Fruit fly (Drosophila melanogaster) whole organism, embryonic: ENCODE data around the gene CG10376.

ENCODE experiments used
- Antp ChIP-seq: fragments of 200-800 bp; sonication (Bioruptor generic); optimal IDR thresholded peaks from 3 replicates; lab custom pipeline; 2016; ENCODE audit warnings: missing biosample characterization, missing genetic modification characterization
- B-H2 ChIP-seq: fragments of 200-800 bp; sonication (Bioruptor generic); optimal IDR thresholded peaks from 2 replicates; lab custom pipeline; 2018; ENCODE audit warnings: missing biosample characterization, mild to moderate bottlenecking, missing genetic modification characterization
- CG10209 ChIP-seq: fragments of 200-800 bp; sonication (Bioruptor generic); optimal IDR thresholded peaks from 3 replicates; lab custom pipeline; 2017; ENCODE audit warnings: missing biosample characterization, mild to moderate bottlenecking, missing genetic modification characterization, missing genetic modification reagents
- CG10979 ChIP-seq: fragments of 200-800 bp; sonication (Bioruptor generic); optimal IDR thresholded peaks from 2 replicates; lab custom pipeline; 2018; ENCODE audit warnings: missing biosample characterization, mild to moderate bottlenecking, missing genetic modification characterization, moderate library complexity
- CG11456 ChIP-seq: fragments of 200-800 bp; sonication (Bioruptor generic); IDR thresholded peaks from 3 replicates; pipeline ENCODE4 v1.3.6; 2022; ENCODE audit warnings: missing biosample characterization, missing genetic modification characterization
- CG12104 ChIP-seq: fragments of 200-800 bp; sonication (Bioruptor generic); optimal IDR thresholded peaks from 3 replicates; lab custom pipeline; 2016; ENCODE audit warnings: missing biosample characterization, missing genetic modification characterization
- CG13894 ChIP-seq: fragments of 200-800 bp; sonication (Bioruptor generic); optimal IDR thresholded peaks from 3 replicates; lab custom pipeline; 2018; ENCODE audit warnings: missing biosample characterization, mild to moderate bottlenecking, missing genetic modification characterization, moderate library complexity
- CG14667 ChIP-seq: fragments of 200-800 bp; sonication (Bioruptor generic); IDR thresholded peaks from 2 replicates; pipeline ENCODE4 v1.3.6; 2022; ENCODE audit warnings: missing biosample characterization, missing genetic modification characterization
- CG16813 ChIP-seq: fragments of 200-800 bp; sonication (Bioruptor generic); IDR thresholded peaks from 3 replicates; pipeline ENCODE4 v1.3.6; 2022; ENCODE audit warnings: missing biosample characterization, missing genetic modification characterization; ENCODE audit not compliant: partially characterized antibody
- CG17186 ChIP-seq: fragments of 200-800 bp; sonication (Bioruptor generic); optimal IDR thresholded peaks from 3 replicates; lab custom pipeline; 2017; ENCODE audit warnings: missing biosample characterization, missing genetic modification reagents, missing genetic modification characterization
- CG17361 ChIP-seq: fragments of 200-800 bp; sonication (Bioruptor generic); IDR thresholded peaks from 3 replicates; pipeline ENCODE4 v1.3.6; 2022; ENCODE audit warnings: missing biosample characterization, missing genetic modification characterization
- CG18476 ChIP-seq: fragments of 200-800 bp; sonication (Bioruptor generic); optimal IDR thresholded peaks from 2 replicates; lab custom pipeline; 2016; ENCODE audit warnings: missing biosample characterization, mild to moderate bottlenecking, missing genetic modification characterization
- CG31441 ChIP-seq: fragments of 200-800 bp; sonication (Bioruptor generic); IDR thresholded peaks from 2 replicates; pipeline ENCODE4 v1.3.6; 2022; ENCODE audit warnings: missing biosample characterization, missing genetic modification characterization
- CG34422 ChIP-seq: fragments of 200-800 bp; sonication (Bioruptor generic); IDR thresholded peaks from 3 replicates; pipeline ENCODE4 v1.3.6; 2022; ENCODE audit warnings: missing biosample characterization, missing genetic modification characterization
- CG3838 ChIP-seq: fragments of 200-800 bp; sonication (Bioruptor generic); optimal IDR thresholded peaks from 3 replicates; lab custom pipeline; 2016; ENCODE audit warnings: missing biosample characterization, missing genetic modification characterization
- CG42726 ChIP-seq: fragments of 200-800 bp; sonication (Bioruptor generic); IDR thresholded peaks from 2 replicates; pipeline ENCODE4 v1.3.6; 2022; ENCODE audit warnings: missing biosample characterization, missing genetic modification characterization; ENCODE audit not compliant: partially characterized antibody
- CG5180 ChIP-seq: fragments of 200-800 bp; sonication (Bioruptor generic); optimal IDR thresholded peaks from 3 replicates; lab custom pipeline; 2017; ENCODE audit warnings: missing biosample characterization, missing genetic modification characterization, mild to moderate bottlenecking, moderate library complexity, missing genetic modification reagents
- CG6689 ChIP-seq: fragments of 200-800 bp; sonication (Bioruptor generic); IDR thresholded peaks from 2 replicates; pipeline ENCODE4 v1.3.6; 2022; ENCODE audit warnings: missing biosample characterization, missing genetic modification characterization
- CG7372 ChIP-seq: fragments of 200-800 bp; sonication (Bioruptor generic); IDR thresholded peaks from 2 replicates; pipeline ENCODE4 v1.3.6; 2022; ENCODE audit warnings: missing biosample characterization, missing genetic modification characterization
- CG7987 ChIP-seq: fragments of 200-800 bp; sonication (Bioruptor generic); optimal IDR thresholded peaks from 2 replicates; lab custom pipeline; 2018; ENCODE audit warnings: missing biosample characterization, mild to moderate bottlenecking, missing genetic modification characterization, moderate library complexity
- CG8359 ChIP-seq: fragments of 200-800 bp; sonication (Bioruptor generic); optimal IDR thresholded peaks from 2 replicates; lab custom pipeline; 2017; ENCODE audit warnings: missing biosample characterization, mild to moderate bottlenecking, missing genetic modification characterization, borderline replicate concordance
- CG8478 ChIP-seq: fragments of >200 bp; optimal IDR thresholded peaks from 2 replicates; lab custom pipeline; 2018
- CG8765 ChIP-seq: fragments of 200-800 bp; sonication (Bioruptor generic); IDR thresholded peaks from 2 replicates; pipeline ENCODE4 v1.3.6; 2022; ENCODE audit warnings: missing biosample characterization, missing genetic modification characterization
- CG9817 ChIP-seq: fragments of 200-800 bp; sonication (Bioruptor generic); optimal IDR thresholded peaks from 2 replicates; lab custom pipeline; 2018; ENCODE audit warnings: missing biosample characterization, mild to moderate bottlenecking, missing genetic modification characterization, moderate library complexity
- Eip74EF ChIP-seq, 2 experiments: fragments of 200-800 bp in 1 of 2; fragments of >200 bp in 1 of 2; sonication (Bioruptor generic) in 1 of 2; optimal IDR thresholded peaks; 2 replicates each; lab custom pipeline; 2017 to 2019; ENCODE audit warnings: missing biosample characterization in 2 of 2, missing genetic modification characterization in 2 of 2, mild to moderate bottlenecking in 1 of 2, moderate library complexity in 1 of 2
- Gug ChIP-seq: fragments of 200-800 bp; sonication (Bioruptor generic); IDR thresholded peaks from 4 replicates; pipeline ENCODE4 v1.3.6; 2022; ENCODE audit warnings: missing biosample characterization, missing genetic modification characterization
- H2.0 ChIP-seq: fragments of 200-800 bp; sonication (Bioruptor generic); IDR thresholded peaks from 2 replicates; pipeline ENCODE4 v1.3.6; 2022; ENCODE audit warnings: missing biosample characterization, missing genetic modification characterization
- Hsf ChIP-seq: fragments of 200-800 bp; sonication (Bioruptor generic); optimal IDR thresholded peaks from 3 replicates; lab custom pipeline; 2016; ENCODE audit warnings: missing biosample characterization, missing genetic modification characterization
- Jarid2 ChIP-seq: fragments of 200-800 bp; sonication (Bioruptor generic); optimal IDR thresholded peaks from 3 replicates; lab custom pipeline; 2017; ENCODE audit warnings: mild to moderate bottlenecking, missing biosample characterization, missing genetic modification reagents, missing genetic modification characterization
- Mrtf ChIP-seq: fragments of 200-800 bp; sonication (Bioruptor generic); IDR thresholded peaks from 3 replicates; pipeline ENCODE4 v1.3.6; 2022; ENCODE audit warnings: missing biosample characterization, missing genetic modification characterization
- Pdp1 ChIP-seq, 2 experiments: fragments of 200-800 bp; sonication (Bioruptor generic); optimal IDR thresholded peaks; 3 replicates each; lab custom pipeline; 2016; ENCODE audit warnings: missing biosample characterization in 2 of 2, missing genetic modification characterization in 2 of 2, mild to moderate bottlenecking in 1 of 2, moderate library complexity in 1 of 2
- Scr ChIP-seq: fragments of 200-800 bp; sonication (Bioruptor generic); IDR thresholded peaks from 2 replicates; pipeline ENCODE4 v1.3.6; 2022; ENCODE audit warnings: missing biosample characterization, missing genetic modification characterization; ENCODE audit not compliant: partially characterized antibody
- Sox100B ChIP-seq: fragments of 200-800 bp; sonication (Bioruptor generic); optimal IDR thresholded peaks from 3 replicates; lab custom pipeline; 2018; ENCODE audit warnings: missing biosample characterization, mild to moderate bottlenecking, missing genetic modification characterization
- Spps ChIP-seq: fragments of 200-800 bp; sonication (Bioruptor generic); optimal IDR thresholded peaks from 2 replicates; lab custom pipeline; 2018; ENCODE audit warnings: missing biosample characterization, mild to moderate bottlenecking, missing genetic modification characterization
- Stat92E ChIP-seq, 3 experiments: fragments of >200 bp in 2 of 3; fragments of 200-800 bp in 1 of 3; sonication (Bioruptor generic) in 1 of 3; optimal IDR thresholded peaks; 2 replicates each; lab custom pipeline; 2017 to 2019; ENCODE audit warnings: missing biosample characterization in 3 of 3, missing genetic modification characterization in 3 of 3, mild to moderate bottlenecking in 1 of 3, moderate library complexity in 1 of 3
- cg ChIP-seq: fragments of 200-800 bp; sonication (Bioruptor generic); optimal IDR thresholded peaks from 3 replicates; lab custom pipeline; 2019; ENCODE audit warnings: missing biosample characterization, mild to moderate bottlenecking, missing genetic modification characterization, moderate library complexity
- crc ChIP-seq: fragments of 200-800 bp; sonication (Bioruptor generic); optimal IDR thresholded peaks from 2 replicates; lab custom pipeline; 2016; ENCODE audit warnings: missing biosample characterization, missing genetic modification characterization
- crol ChIP-seq: fragments of 200-800 bp; sonication (Bioruptor generic); IDR thresholded peaks from 2 replicates; pipeline ENCODE4 v1.3.6; 2022; ENCODE audit warnings: missing biosample characterization, missing genetic modification characterization
- fru ChIP-seq: fragments of >200 bp; optimal IDR thresholded peaks from 2 replicates; lab custom pipeline; 2017
- kah ChIP-seq: fragments of 200-800 bp; sonication (Bioruptor generic); optimal IDR thresholded peaks from 2 replicates; lab custom pipeline; 2018; ENCODE audit warnings: missing biosample characterization, mild to moderate bottlenecking, missing genetic modification characterization
- klu ChIP-seq: fragments of 200-800 bp; sonication (Bioruptor generic); IDR thresholded peaks from 2 replicates; pipeline ENCODE4 v1.3.6; 2022; ENCODE audit warnings: missing biosample characterization, missing genetic modification characterization
- lilli ChIP-seq: fragments of 200-800 bp; sonication (Bioruptor generic); optimal IDR thresholded peaks from 3 replicates; lab custom pipeline; 2016; ENCODE audit warnings: missing biosample characterization, missing genetic modification characterization
- nom ChIP-seq: fragments of 200-800 bp; sonication (Bioruptor generic); optimal IDR thresholded peaks from 2 replicates; lab custom pipeline; 2017; ENCODE audit warnings: missing biosample characterization, missing genetic modification characterization, mild to moderate bottlenecking, moderate library complexity, missing genetic modification reagents
- ro ChIP-seq: fragments of 200-800 bp; sonication (Bioruptor generic); IDR thresholded peaks from 2 replicates; pipeline ENCODE4 v1.3.6; 2022; ENCODE audit warnings: missing biosample characterization, missing genetic modification characterization
- sim ChIP-seq: fragments of 200-800 bp; sonication (Bioruptor generic); IDR thresholded peaks from 2 replicates; pipeline ENCODE4 v1.3.6; 2022; ENCODE audit warnings: missing biosample characterization, missing genetic modification characterization
- sima ChIP-seq: fragments of 200-800 bp; sonication (Bioruptor generic); optimal IDR thresholded peaks from 2 replicates; lab custom pipeline; 2016; ENCODE audit warnings: missing biosample characterization, missing genetic modification characterization
- slbo ChIP-seq: fragments of 200-800 bp; sonication (Bioruptor generic); IDR thresholded peaks from 2 replicates; pipeline ENCODE4 v1.3.6; 2022; ENCODE audit warnings: missing biosample characterization, missing genetic modification characterization
- tx ChIP-seq: fragments of 200-800 bp; sonication (Bioruptor generic); optimal IDR thresholded peaks from 2 replicates; lab custom pipeline; 2016; ENCODE audit warnings: missing biosample characterization, missing genetic modification characterization

CG10376 gene

dm6 chr2L:18693877-18694723 lies 8.8 kb downstream of the CG10376 start (continued):
- TF ChIP-seq kah = no peak
- no peak for TF ChIP-seq Spps
- TF ChIP-seq CG18476 (GFP tag; lab: Kevin White, UChicago) = peak; percentile 15
- peak; percentile 69 for TF ChIP-seq CG6689 (GFP tag; lab: Robert Waterston, UW)
- peak; percentile 57 for TF ChIP-seq H2.0 (GFP tag; lab: Robert Waterston, UW)
- peak; percentile 75 for TF ChIP-seq B-H2 (GFP tag; lab: Kevin White, UChicago)
- peak; percentile 16 for TF ChIP-seq CG3838 (GFP tag; lab: Kevin White, UChicago)
- peak; percentile 12 for TF ChIP-seq CG10979
- no peak for TF ChIP-seq CG8478 (lab: Kevin White, UChicago)
- peak; percentile 62 to 65 for TF ChIP-seq Pdp1 (GFP tag; optimal IDR thresholded peaks at IDR 0.05; lab: Kevin White, UChicago)
- peak; percentile 73 for TF ChIP-seq slbo (GFP tag; lab: Robert Waterston, UW)
- TF ChIP-seq tx = peak; percentile 49
- TF ChIP-seq klu (GFP tag; lab: Robert Waterston, UW) = no peak
- TF ChIP-seq Eip74EF (GFP tag; optimal IDR thresholded peaks at IDR 0.05; lab: Kevin White, UChicago) = peak in 1 of 2 experiments; percentile 94
- TF ChIP-seq CG12104 = no peak
- TF ChIP-seq Jarid2 (GFP tag; lab: Kevin White, UChicago) = no peak
- TF ChIP-seq CG9817 (tag; lab: Kevin White, UChicago) = peak; percentile 2
- peak; percentile 51 for TF ChIP-seq Hsf (GFP tag; lab: Kevin White, UChicago)
- TF ChIP-seq CG10209 (GFP tag; lab: Kevin White, UChicago) = peak; percentile 63
- TF ChIP-seq CG14667 (GFP tag; lab: Robert Waterston, UW) = 0 out of 2 replicates have a peak, but pooled peaks have one; percentile 20
- TF ChIP-seq fru (lab: Kevin White, UChicago) = no peak
- TF ChIP-seq ro (GFP tag; lab: Robert Waterston, UW) = no peak
- peak; percentile 71 for TF ChIP-seq CG17361 (GFP tag; lab: Robert Waterston, UW)
- peak; percentile 55; the same call in 2 of the 3 replicates for TF ChIP-seq Mrtf
- no peak for TF ChIP-seq CG17186
- no peak for TF ChIP-seq CG7372 (GFP tag; lab: Robert Waterston, UW)
- peak; percentile 79 for TF ChIP-seq lilli (GFP tag; lab: Kevin White, UChicago)
- no peak for TF ChIP-seq crol
- TF ChIP-seq CG5180 (GFP tag; lab: Kevin White, UChicago) = peak; percentile 28
- peak; percentile 62; the same call in 1 of the 2 replicates for TF ChIP-seq CG31441 (GFP tag; lab: Robert Waterston, UW)
- peak; percentile 84 for TF ChIP-seq CG13894 (tag; lab: Kevin White, UChicago)
- 0 out of 2 replicates have a peak, but pooled peaks have one; percentile 12 for TF ChIP-seq Scr
- TF ChIP-seq CG42726 (GFP tag; lab: Robert Waterston, UW) = no peak
- TF ChIP-seq CG8359 (GFP tag; lab: Kevin White, UChicago) = no peak
- TF ChIP-seq Antp = peak; percentile 74
- no peak for TF ChIP-seq cg (GFP tag; lab: Kevin White, UChicago)
- peak; percentile 45; the same call in 1 of the 3 replicates for TF ChIP-seq CG34422 (GFP tag; lab: Robert Waterston, UW)
- peak; percentile 81 for TF ChIP-seq CG11456 (GFP tag; lab: Robert Waterston, UW)
- no peak for TF ChIP-seq Stat92E (GFP tag; optimal IDR thresholded peaks at IDR 0.05; lab: Kevin White, UChicago)
- peak; percentile 66; the same call in 3 of the 4 replicates for TF ChIP-seq Gug (GFP tag; lab: Robert Waterston, UW)
- no peak for TF ChIP-seq CG16813 (GFP tag; lab: Robert Waterston, UW)
- TF ChIP-seq CG8765 (GFP tag; lab: Robert Waterston, UW) = no peak
- peak; percentile 47 for TF ChIP-seq crc
- TF ChIP-seq sim (GFP tag; lab: Robert Waterston, UW) = no peak; the same call in 1 of the 2 replicates
- TF ChIP-seq CG7987 (GFP tag; lab: Kevin White, UChicago) = peak; percentile 75
- TF ChIP-seq nom (GFP tag; lab: Kevin White, UChicago) = peak; percentile 49
- TF ChIP-seq sima (GFP tag; lab: Kevin White, UChicago) = no peak
- TF ChIP-seq Sox100B = peak; percentile 28
